Worm (Caenorhabditis elegans) whole organism, late embryonic: ENCODE data around the gene srbc-36.

ENCODE experiments used
- ahr-1 ChIP-seq: sonication (generic microtip); optimal IDR thresholded peaks from 2 replicates; lab custom pipeline; 2016; ENCODE audit warnings: missing genetic modification characterization, missing compliant biosample characterization
- ceh-14 ChIP-seq: sonication (generic microtip); optimal IDR thresholded peaks from 2 replicates; lab custom pipeline; 2016; ENCODE audit warnings: missing genotype, missing genetic modification characterization, missing compliant biosample characterization
- ceh-31 ChIP-seq: sonication (generic microtip); optimal IDR thresholded peaks from 2 replicates; lab custom pipeline; 2016; ENCODE audit warnings: missing genetic modification characterization, missing compliant biosample characterization
- ceh-9 ChIP-seq: sonication (generic microtip); optimal IDR thresholded peaks from 2 replicates; lab custom pipeline; 2016; ENCODE audit warnings: mild to moderate bottlenecking, missing genetic modification characterization, inconsistent platforms, missing compliant biosample characterization
- dmd-4 ChIP-seq: sonication (generic microtip); optimal IDR thresholded peaks from 2 replicates; lab custom pipeline; 2016; ENCODE audit warnings: borderline replicate concordance, missing genetic modification characterization, missing compliant biosample characterization
- hlh-13 ChIP-seq: fragments of 200-800 bp; sonication (Bioruptor generic); optimal IDR thresholded peaks from 2 replicates; lab custom pipeline; 2018; ENCODE audit warnings: mild to moderate bottlenecking, missing genetic modification characterization, missing compliant biosample characterization
- lim-6 ChIP-seq: sonication (generic microtip); optimal IDR thresholded peaks from 2 replicates; lab custom pipeline; 2016; ENCODE audit warnings: missing genetic modification characterization, missing compliant biosample characterization
- nhr-11 ChIP-seq: fragments of 150-350 bp; optimal IDR thresholded peaks from 2 replicates; lab custom pipeline; 2014; ENCODE audit warnings: missing biosample characterization, missing genetic modification characterization
- pha-4 ChIP-seq: fragments of 150-350 bp; optimal IDR thresholded peaks from 2 replicates; lab custom pipeline; 2018; ENCODE audit warnings: missing biosample characterization, missing genetic modification reagents, missing genetic modification characterization
- tbx-7 ChIP-seq: sonication (generic microtip); optimal IDR thresholded peaks from 2 replicates; lab custom pipeline; 2016; ENCODE audit warnings: missing genotype, missing genetic modification characterization, missing compliant biosample characterization
- ttx-3 ChIP-seq: sonication (generic microtip); optimal IDR thresholded peaks from 2 replicates; lab custom pipeline; 2016; ENCODE audit warnings: missing genetic modification reagents, missing genetic modification characterization, missing compliant biosample characterization
- ztf-16 ChIP-seq: sonication (generic microtip); optimal IDR thresholded peaks from 2 replicates; lab custom pipeline; 2017; ENCODE audit warnings: missing genetic modification characterization, missing compliant biosample characterization

- TF ChIP-seq ztf-16 (tag; lab: Kevin White, UChicago) (no peak), lim-6 (tag; lab: Kevin White, UChicago) (no peak), dmd-4 (tag; lab: Kevin White, UChicago) (no peak), nhr-11 (no peak), ceh-31 (tag; lab: Kevin White, UChicago) (no peak), ceh-14 (no peak), tbx-7 (tag; lab: Kevin White, UChicago) (no peak), ahr-1 (tag; lab: Kevin White, UChicago) (no peak), pha-4 (tag; lab: Kevin White, UChicago) (no peak), hlh-13 (GFP tag; lab: Kevin White, UChicago) (no peak), ceh-9 (tag; lab: Kevin White, UChicago) (no peak), ttx-3 (tag; lab: Kevin White, UChicago) (no peak)
Measured at ce11 chrV:3455135-3455747, 35.1 kb downstream of the srbc-36 start.
